Fruit fly (Drosophila melanogaster) whole organism, embryonic: ENCODE results near the gene Cow.
A peak's percentile ranks its signal among the peaks of the same experiment; 100 is the strongest.

ENCODE experiments used
- ATbp ChIP-seq: fragments of 200-800 bp; sonication (Bioruptor generic); optimal IDR thresholded peaks from 2 replicates; lab custom pipeline; 2017; ENCODE audit warnings: missing biosample characterization, mild to moderate bottlenecking, missing genetic modification characterization, missing genetic modification reagents
- BtbVII ChIP-seq: fragments of 200-800 bp; sonication (Bioruptor generic); optimal IDR thresholded peaks from 3 replicates; lab custom pipeline; 2017; ENCODE audit warnings: missing biosample characterization, mild to moderate bottlenecking, missing genetic modification characterization
- CG10274 ChIP-seq: fragments of 200-800 bp; sonication (Bioruptor generic); optimal IDR thresholded peaks from 3 replicates; lab custom pipeline; 2017; ENCODE audit warnings: missing biosample characterization, mild to moderate bottlenecking, missing genetic modification characterization
- CG10565 ChIP-seq: fragments of 200-800 bp; sonication (Bioruptor generic); optimal IDR thresholded peaks from 3 replicates; lab custom pipeline; 2016; ENCODE audit warnings: missing biosample characterization, mild to moderate bottlenecking, missing genetic modification characterization
- CG10654 ChIP-seq: fragments of 200-800 bp; sonication (Bioruptor generic); optimal IDR thresholded peaks from 2 replicates; lab custom pipeline; 2016; ENCODE audit warnings: missing biosample characterization, missing genetic modification characterization
- CG10979 ChIP-seq: fragments of 200-800 bp; sonication (Bioruptor generic); optimal IDR thresholded peaks from 2 replicates; lab custom pipeline; 2018; ENCODE audit warnings: missing biosample characterization, mild to moderate bottlenecking, missing genetic modification characterization, moderate library complexity
- CG13296 ChIP-seq: fragments of 200-800 bp; sonication (Bioruptor generic); optimal IDR thresholded peaks from 3 replicates; lab custom pipeline; 2018; ENCODE audit warnings: missing biosample characterization, mild to moderate bottlenecking, missing genetic modification characterization
- CG14667 ChIP-seq: fragments of 200-800 bp; sonication (Bioruptor generic); IDR thresholded peaks from 2 replicates; pipeline ENCODE4 v1.3.6; 2022; ENCODE audit warnings: missing biosample characterization, missing genetic modification characterization
- CG17359 ChIP-seq: fragments of 200-800 bp; sonication (Bioruptor generic); optimal IDR thresholded peaks from 3 replicates; lab custom pipeline; 2018; ENCODE audit warnings: missing biosample characterization, mild to moderate bottlenecking, missing genetic modification characterization, moderate library complexity
- CG17361 ChIP-seq: fragments of 200-800 bp; sonication (Bioruptor generic); IDR thresholded peaks from 3 replicates; pipeline ENCODE4 v1.3.6; 2022; ENCODE audit warnings: missing biosample characterization, missing genetic modification characterization
- CG17385 ChIP-seq: fragments of 200-800 bp; sonication (Bioruptor generic); optimal IDR thresholded peaks from 3 replicates; lab custom pipeline; 2018; ENCODE audit warnings: missing biosample characterization, mild to moderate bottlenecking, missing genetic modification characterization
- CG30020 ChIP-seq: fragments of 200-800 bp; optimal IDR thresholded peaks from 2 replicates; lab custom pipeline; 2019; ENCODE audit warnings: missing biosample characterization, mild to moderate bottlenecking, missing genetic modification characterization, moderate library complexity
- CG32767 ChIP-seq: fragments of 200-800 bp; sonication (Bioruptor generic); IDR thresholded peaks from 2 replicates; pipeline ENCODE4 v1.3.6; 2022; ENCODE audit warnings: missing biosample characterization, missing genetic modification characterization
- CG3995 ChIP-seq: fragments of 200-800 bp; sonication (Bioruptor generic); optimal IDR thresholded peaks from 3 replicates; lab custom pipeline; 2016; ENCODE audit warnings: missing biosample characterization, missing genetic modification characterization
- CG4424 ChIP-seq: fragments of 200-800 bp; sonication (Bioruptor generic); optimal IDR thresholded peaks from 3 replicates; lab custom pipeline; 2016; ENCODE audit warnings: missing biosample characterization, missing genetic modification characterization
- CG4707 ChIP-seq: fragments of 200-800 bp; sonication (Bioruptor generic); optimal IDR thresholded peaks from 2 replicates; lab custom pipeline; 2018; ENCODE audit warnings: missing biosample characterization, mild to moderate bottlenecking, missing genetic modification characterization, moderate library complexity
- CG4854 ChIP-seq: fragments of 200-800 bp; sonication (Bioruptor generic); optimal IDR thresholded peaks from 2 replicates; lab custom pipeline; 2016; ENCODE audit warnings: missing biosample characterization, missing genetic modification characterization, inconsistent platforms
- CG6791 ChIP-seq: fragments of 200-800 bp; sonication (Bioruptor generic); IDR thresholded peaks from 3 replicates; pipeline ENCODE4 v1.3.6; 2022; ENCODE audit warnings: missing biosample characterization, missing genetic modification characterization; ENCODE audit not compliant: partially characterized antibody
- CG6854 ChIP-seq: fragments of 200-800 bp; sonication (Bioruptor generic); optimal IDR thresholded peaks from 3 replicates; lab custom pipeline; 2017; ENCODE audit warnings: missing biosample characterization, mild to moderate bottlenecking, missing genetic modification characterization
- CG7556 ChIP-seq: fragments of 200-800 bp; sonication (Bioruptor generic); optimal IDR thresholded peaks from 2 replicates; lab custom pipeline; 2017; ENCODE audit warnings: missing biosample characterization, mild to moderate bottlenecking, missing genetic modification characterization
- CG7839 ChIP-seq: fragments of 200-800 bp; sonication (Bioruptor generic); optimal IDR thresholded peaks from 3 replicates; lab custom pipeline; 2018; ENCODE audit warnings: missing biosample characterization, mild to moderate bottlenecking, missing genetic modification characterization, moderate library complexity
- CG8359 ChIP-seq: fragments of 200-800 bp; sonication (Bioruptor generic); optimal IDR thresholded peaks from 2 replicates; lab custom pipeline; 2017; ENCODE audit warnings: missing biosample characterization, mild to moderate bottlenecking, missing genetic modification characterization, borderline replicate concordance
- Ets65A ChIP-seq: fragments of 200-800 bp; sonication (Bioruptor generic); peaks from one replicate; lab custom pipeline; 2016; ENCODE audit warnings: missing biosample characterization, missing genetic modification characterization
- H15 ChIP-seq: fragments of 200-800 bp; sonication (Bioruptor generic); IDR thresholded peaks from 3 replicates; pipeline ENCODE4 v1.3.6; 2022; ENCODE audit warnings: missing biosample characterization, missing genetic modification characterization
- HLH54F ChIP-seq: fragments of 200-800 bp; sonication (Bioruptor generic); optimal IDR thresholded peaks from 3 replicates; lab custom pipeline; 2016; ENCODE audit warnings: missing biosample characterization, missing genetic modification characterization
- Hmr ChIP-seq: fragments of 200-800 bp; sonication (Bioruptor generic); optimal IDR thresholded peaks from 3 replicates; lab custom pipeline; 2017; ENCODE audit warnings: mild to moderate bottlenecking, missing biosample characterization, missing genetic modification reagents, missing genetic modification characterization
- Mrtf ChIP-seq: fragments of 200-800 bp; sonication (Bioruptor generic); IDR thresholded peaks from 3 replicates; pipeline ENCODE4 v1.3.6; 2022; ENCODE audit warnings: missing biosample characterization, missing genetic modification characterization
- Oli ChIP-seq: fragments of 200-800 bp; sonication (Bioruptor generic); optimal IDR thresholded peaks from 2 replicates; lab custom pipeline; 2018; ENCODE audit warnings: missing biosample characterization, mild to moderate bottlenecking, missing genetic modification characterization, moderate library complexity
- Sry-β ChIP-seq: fragments of 200-800 bp; sonication (Bioruptor generic); optimal IDR thresholded peaks from 2 replicates; lab custom pipeline; 2018; ENCODE audit warnings: missing biosample characterization, mild to moderate bottlenecking, missing genetic modification characterization, moderate library complexity
- Sry-δ ChIP-seq: fragments of 200-800 bp; sonication (Bioruptor generic); optimal IDR thresholded peaks from 2 replicates; lab custom pipeline; 2016; ENCODE audit warnings: missing biosample characterization, missing genetic modification characterization
- abd-A ChIP-seq: fragments of 200-800 bp; sonication (Bioruptor generic); optimal IDR thresholded peaks from 3 replicates; lab custom pipeline; 2019; ENCODE audit warnings: missing biosample characterization, mild to moderate bottlenecking, missing genetic modification characterization, moderate library complexity
- ara ChIP-seq: fragments of 200-800 bp; sonication (Bioruptor generic); IDR thresholded peaks from 2 replicates; pipeline ENCODE4 v1.3.6; 2022; ENCODE audit warnings: missing biosample characterization, missing genetic modification characterization
- dysf ChIP-seq: fragments of 200-800 bp; sonication (Bioruptor generic); IDR thresholded peaks from 3 replicates; pipeline ENCODE4 v1.3.6; 2022; ENCODE audit warnings: missing biosample characterization, missing genetic modification characterization
- ems ChIP-seq: fragments of 200-800 bp; sonication (Bioruptor generic); optimal IDR thresholded peaks from 3 replicates; lab custom pipeline; 2016; ENCODE audit warnings: missing biosample characterization, missing genetic modification characterization
- gcm ChIP-seq: fragments of 200-800 bp; sonication (Bioruptor generic); optimal IDR thresholded peaks from 2 replicates; lab custom pipeline; 2019; ENCODE audit warnings: missing biosample characterization, mild to moderate bottlenecking, missing genetic modification characterization, moderate library complexity
- gem ChIP-seq: fragments of 200-800 bp; sonication (Bioruptor generic); optimal IDR thresholded peaks from 2 replicates; lab custom pipeline; 2019; ENCODE audit warnings: missing biosample characterization, mild to moderate bottlenecking, missing genetic modification characterization, moderate library complexity
- gfzf ChIP-seq: fragments of 200-800 bp; sonication (Bioruptor generic); optimal IDR thresholded peaks from 2 replicates; lab custom pipeline; 2016; ENCODE audit warnings: missing biosample characterization, mild to moderate bottlenecking, missing genetic modification characterization, moderate library complexity
- gt ChIP-seq: fragments of 200-800 bp; sonication (Bioruptor generic); IDR thresholded peaks from 2 replicates; pipeline ENCODE4 v1.3.6; 2022; ENCODE audit warnings: missing biosample characterization, missing genetic modification characterization
- knrl ChIP-seq: fragments of 200-800 bp; sonication (Bioruptor generic); IDR thresholded peaks from 3 replicates; pipeline ENCODE4 v1.3.6; 2022; ENCODE audit warnings: missing biosample characterization, missing genetic modification characterization; ENCODE audit not compliant: partially characterized antibody
- mam ChIP-seq: fragments of 200-800 bp; sonication (Bioruptor generic); optimal IDR thresholded peaks from 3 replicates; lab custom pipeline; 2016; ENCODE audit warnings: missing biosample characterization, missing genetic modification characterization
- nom ChIP-seq: fragments of 200-800 bp; sonication (Bioruptor generic); optimal IDR thresholded peaks from 2 replicates; lab custom pipeline; 2017; ENCODE audit warnings: missing biosample characterization, missing genetic modification characterization, mild to moderate bottlenecking, moderate library complexity, missing genetic modification reagents
- pb ChIP-seq: fragments of 200-800 bp; sonication (Bioruptor generic); optimal IDR thresholded peaks from 3 replicates; lab custom pipeline; 2016; ENCODE audit warnings: missing biosample characterization, missing genetic modification characterization
- pita ChIP-seq: fragments of 200-800 bp; sonication (Bioruptor generic); optimal IDR thresholded peaks from 2 replicates; lab custom pipeline; 2017; ENCODE audit warnings: missing biosample characterization, mild to moderate bottlenecking, missing genetic modification characterization
- prd ChIP-seq, 3 experiments: fragments of >200 bp in 2 of 3; fragments of 200-800 bp in 1 of 3; sonication (Bioruptor generic) in 1 of 3; optimal IDR thresholded peaks in 2 of 3; IDR thresholded peaks in 1 of 3; 2 replicates in 2 of 3; 3 replicates in 1 of 3; pipeline versions ENCODE4 v1.3.6 to Lab custom; 2017 to 2022; ENCODE audit warnings: missing biosample characterization in 1 of 3, missing genetic modification characterization in 1 of 3
- repo ChIP-seq: fragments of 200-800 bp; sonication (Bioruptor generic); optimal IDR thresholded peaks from 2 replicates; lab custom pipeline; 2016; ENCODE audit warnings: missing biosample characterization, missing genetic modification characterization
- sens-2 ChIP-seq: fragments of 200-800 bp; sonication (Bioruptor generic); IDR thresholded peaks from 2 replicates; pipeline ENCODE4 v1.3.6; 2022; ENCODE audit warnings: missing biosample characterization, missing genetic modification characterization
- sob ChIP-seq: fragments of 200-800 bp; sonication (Bioruptor generic); IDR thresholded peaks from 2 replicates; pipeline ENCODE4 v1.3.6; 2022; ENCODE audit warnings: missing biosample characterization, missing genetic modification characterization
- stwl ChIP-seq: fragments of 200-800 bp; sonication (Bioruptor generic); optimal IDR thresholded peaks from 3 replicates; lab custom pipeline; 2018; ENCODE audit warnings: missing biosample characterization, mild to moderate bottlenecking, missing genetic modification characterization, moderate library complexity
- tx ChIP-seq: fragments of 200-800 bp; sonication (Bioruptor generic); optimal IDR thresholded peaks from 2 replicates; lab custom pipeline; 2016; ENCODE audit warnings: missing biosample characterization, missing genetic modification characterization
- wor ChIP-seq: fragments of 200-800 bp; sonication (Bioruptor generic); IDR thresholded peaks from 2 replicates; pipeline ENCODE4 v1.3.6; 2022; ENCODE audit warnings: missing biosample characterization, missing genetic modification characterization

The Cow gene

DNA sequence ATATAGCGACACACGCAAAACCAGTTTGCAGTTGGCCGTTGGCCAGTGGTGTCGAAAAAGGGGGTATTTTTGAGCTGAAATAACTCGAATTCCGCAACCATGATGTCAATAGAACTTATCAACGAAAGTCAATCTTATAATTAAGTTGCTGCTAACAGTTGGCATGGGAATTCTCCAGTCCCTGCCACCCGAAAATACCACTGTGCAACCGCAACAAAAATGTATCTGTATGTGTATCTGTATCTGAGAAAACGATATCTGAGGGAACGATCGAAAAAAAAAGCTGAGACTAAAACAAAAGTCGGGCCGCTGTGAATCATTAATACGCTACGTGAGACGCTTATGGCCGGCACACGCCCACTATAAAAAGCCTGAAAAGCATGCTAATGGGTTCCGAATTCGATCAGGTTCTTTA is 66.0 kb downstream of the Cow start (continued):
- TF ChIP-seq prd (optimal IDR thresholded peaks at IDR 0.05; lab: Kevin White, UChicago), result no peak
- TF ChIP-seq prd (GFP tag; IDR thresholded peaks at IDR 0.05; lab: Robert Waterston, UW), result peak; percentile 61; the same call in 2 of the 3 replicates
- peak; percentile 45 for TF ChIP-seq CG7839 (tag; lab: Kevin White, UChicago)
- TF ChIP-seq CG14667 (GFP tag; lab: Robert Waterston, UW), result 0 out of 2 replicates have a peak, but pooled peaks have one; percentile 12
- TF ChIP-seq pita (GFP tag; lab: Kevin White, UChicago), result no peak
- TF ChIP-seq sens-2 (GFP tag; lab: Robert Waterston, UW), result no peak
- TF ChIP-seq ara (GFP tag; lab: Robert Waterston, UW), result no peak
- no peak for TF ChIP-seq gcm (GFP tag; lab: Kevin White, UChicago)
- TF ChIP-seq CG8359 (GFP tag; lab: Kevin White, UChicago), result no peak
- peak; percentile 10 for TF ChIP-seq tx (GFP tag; lab: Kevin White, UChicago)
- peak; percentile 67; the same call in 1 of the 2 replicates for TF ChIP-seq sob (GFP tag; lab: Robert Waterston, UW)
- TF ChIP-seq dysf (GFP tag; lab: Robert Waterston, UW), result peak; percentile 70; the same call in 2 of the 3 replicates
- TF ChIP-seq Ets65A, result peak; percentile 90
- peak; percentile 55; the same call in 1 of the 3 replicates for TF ChIP-seq Mrtf (GFP tag; lab: Robert Waterston, UW)
- TF ChIP-seq abd-A (tag; lab: Kevin White, UChicago), result peak; percentile 60
- no peak for TF ChIP-seq stwl (tag; lab: Kevin White, UChicago)
- TF ChIP-seq CG17359, result no peak
- TF ChIP-seq CG10274, result peak; percentile 67
- peak; percentile 67 for TF ChIP-seq gem (tag; lab: Kevin White, UChicago)
- no peak for TF ChIP-seq CG4424
- TF ChIP-seq Hmr (GFP tag; lab: Kevin White, UChicago), result peak; percentile 60
- no peak for TF ChIP-seq CG10565 (GFP tag; lab: Kevin White, UChicago)
- TF ChIP-seq repo (GFP tag; lab: Kevin White, UChicago), result peak; percentile 17
- TF ChIP-seq BtbVII, result no peak
- no peak for TF ChIP-seq CG10654
- peak; percentile 4 for TF ChIP-seq CG13296 (GFP tag; lab: Kevin White, UChicago)
- TF ChIP-seq Sry-β (GFP tag; lab: Kevin White, UChicago), result no peak
- no peak for TF ChIP-seq gt (GFP tag; lab: Robert Waterston, UW)
- TF ChIP-seq ems, result no peak
- peak; percentile 81 for TF ChIP-seq nom
- TF ChIP-seq CG17361 (GFP tag; lab: Robert Waterston, UW), result 0 out of 3 replicates have a peak, but pooled peaks have one; percentile 32
- no peak for TF ChIP-seq CG10979 (tag; lab: Kevin White, UChicago)
- TF ChIP-seq ATbp (GFP tag; lab: Kevin White, UChicago), result no peak
- TF ChIP-seq CG4707 (GFP tag; lab: Kevin White, UChicago), result no peak
- TF ChIP-seq CG4854 (GFP tag; lab: Kevin White, UChicago), result no peak
- TF ChIP-seq CG3995 (GFP tag; lab: Kevin White, UChicago), result no peak
- TF ChIP-seq gfzf (GFP tag; lab: Kevin White, UChicago), result no peak
- no peak for TF ChIP-seq wor (GFP tag; lab: Robert Waterston, UW)
- peak; percentile 52; the same call in 1 of the 2 replicates for TF ChIP-seq CG32767 (GFP tag; lab: Robert Waterston, UW)
- TF ChIP-seq CG17385 (GFP tag; lab: Kevin White, UChicago), result peak; percentile 1
- no peak for TF ChIP-seq CG7556
- no peak for TF ChIP-seq CG6791
- TF ChIP-seq HLH54F, result peak; percentile 67
- peak; percentile 51 for TF ChIP-seq Oli (tag; lab: Kevin White, UChicago)
- 0 out of 3 replicates have a peak, but pooled peaks have one; percentile 26 for TF ChIP-seq H15
- no peak for TF ChIP-seq Sry-δ (GFP tag; lab: Kevin White, UChicago)
- peak; percentile 55 for TF ChIP-seq mam
- no peak for TF ChIP-seq CG30020
- TF ChIP-seq pb (GFP tag; lab: Kevin White, UChicago), result peak; percentile 3
- TF ChIP-seq CG6854 (GFP tag; lab: Kevin White, UChicago), result no peak
- no peak for TF ChIP-seq knrl (GFP tag; lab: Robert Waterston, UW)
